Worm (Caenorhabditis elegans) whole organism, L2 larva: ENCODE results near the gene srh-246.

Experiments used
- lin-13 ChIP-seq: fragments of 150-350 bp; optimal IDR thresholded peaks from 2 replicates; lab custom pipeline; 2014; ENCODE audit warnings: missing biosample characterization, missing genetic modification reagents, missing genetic modification characterization
- unc-55 ChIP-seq: fragments of 150-350 bp; sonication (generic microtip); optimal IDR thresholded peaks from 3 replicates; lab custom pipeline; 2014; ENCODE audit warnings: missing biosample characterization, missing genetic modification reagents, missing genetic modification characterization

ce11 chrV:676550-677084 lies 19.0 kb upstream of the srh-246 start, which contains the start of the genes fbxa-72 and srx-21:
- TF ChIP-seq unc-55 (GFP tag; lab: Kevin White, UChicago) (no peak), lin-13 (GFP tag; lab: Kevin White, UChicago) (no peak)
